Worm (Caenorhabditis elegans): ENCODE data around the gene R10E8.5.
"Not testable (repeated sequence)": the region's sequence is repeated elsewhere in the genome, so short reads cannot be mapped to it uniquely, and the experiment has no call there.

Gene R10E8.5

ce11 chrV:18299313-18299712 is 44.7 kb downstream of the R10E8.5 start:
- TF ChIP-seq vab-15 (tag; optimal IDR thresholded peaks at IDR 0.05) (no peak), nhr-237 (tag; optimal IDR thresholded peaks at IDR 0.05) (no peak), pax-3 (tag; optimal IDR thresholded peaks at IDR 0.05) (no peak), elt-3 (tag; optimal IDR thresholded peaks at IDR 0.05) (no peak), mef-2 (tag; optimal IDR thresholded peaks at IDR 0.05) (no peak), lin-35 (GFP tag; optimal IDR thresholded peaks at IDR 0.05) (no peak)

DNA sequence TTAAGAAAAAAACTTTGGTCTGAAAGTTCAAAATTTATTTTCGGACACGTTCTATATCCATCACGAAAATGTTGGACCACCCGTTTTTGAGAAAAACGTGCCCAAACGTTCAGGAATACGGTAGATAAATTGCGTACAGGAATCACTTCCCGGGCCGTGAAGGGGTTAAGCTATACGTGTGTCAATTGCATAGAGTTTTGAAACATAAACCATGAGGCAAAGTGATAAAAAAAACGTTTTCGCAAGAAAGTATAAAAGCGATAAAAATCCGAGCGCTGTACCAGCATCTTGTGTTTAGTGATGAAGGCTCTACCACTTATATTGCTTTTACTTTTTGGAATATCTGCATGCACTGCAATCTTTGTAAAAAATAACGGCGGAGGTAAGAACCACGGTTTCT is 47.8 kb downstream of the R10E8.5 start, which contains the start of gene Y51A2A.6:
Gene Y51A2A.6, plus strand, starts transcription at position 301 of the 400 bp plus-strand sequence.
- TF ChIP-seq sox-4, mef-2, zag-1 (tag; optimal IDR thresholded peaks at IDR 0.05): not testable (repeated sequence)

Data from whole organism, L1 larva.